Fruit fly (Drosophila melanogaster) Kc167 (cell line): ENCODE results near the gene CG14717.

Source experiments
- Myc ChIP-seq: fragments of >200 bp; optimal IDR thresholded peaks from 2 replicates; lab custom pipeline; 2017; ENCODE audit warnings: missing external identifiers
- psq ChIP-seq: fragments of >200 bp; optimal IDR thresholded peaks from 2 replicates; lab custom pipeline; 2017; ENCODE audit warnings: missing external identifiers
- ttk ChIP-seq: sonication (Bioruptor generic); optimal IDR thresholded peaks from 2 replicates; lab custom pipeline; 2017; ENCODE audit warnings: missing external identifiers

DNA sequence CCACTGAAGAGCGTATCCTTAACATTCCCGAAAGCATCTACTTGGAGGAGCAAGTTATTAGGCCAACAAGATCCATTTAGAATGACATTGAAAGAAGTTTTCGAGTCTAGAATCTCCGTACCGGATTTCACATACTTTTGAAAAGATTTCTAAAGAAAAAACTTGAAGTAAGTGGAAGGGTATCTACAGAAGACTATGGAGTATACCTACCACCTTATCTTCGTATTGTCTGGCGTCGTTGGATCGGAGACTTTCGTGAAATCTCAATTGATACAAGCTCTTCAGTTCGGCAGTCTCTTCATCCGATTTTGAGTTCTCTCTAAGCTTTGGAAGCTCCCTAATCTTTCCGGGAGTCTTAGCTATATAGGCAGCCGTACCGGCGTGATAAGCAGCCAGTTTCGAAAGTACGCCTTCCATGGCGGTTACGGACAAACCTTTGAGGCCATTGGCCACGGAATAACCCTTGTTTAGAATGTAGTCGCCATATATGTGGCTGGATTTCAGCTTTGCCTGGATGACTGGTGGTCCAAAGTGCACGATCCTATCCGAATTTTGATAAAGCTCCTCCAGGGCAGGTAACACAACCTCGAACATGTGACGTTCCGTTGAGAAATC is 5.3 kb upstream of the CG14717 start:
- TF ChIP-seq psq (no peak), Myc (no peak), ttk (lab: Kevin White, UChicago) (no peak)
